Worm (Caenorhabditis elegans) whole organism, L3 larva: ENCODE data around the gene fic-1.

Source experiments
- R02D3.7 ChIP-seq: fragments of 150-350 bp; optimal IDR thresholded peaks from 2 replicates; lab custom pipeline; 2014; ENCODE audit warnings: missing biosample characterization, missing genetic modification characterization
- ZK546.5 ChIP-seq: sonication (generic microtip); optimal IDR thresholded peaks from 2 replicates; lab custom pipeline; 2017; ENCODE audit warnings: missing biosample characterization, missing genetic modification characterization
- aly-2 ChIP-seq: fragments of 150-350 bp; optimal IDR thresholded peaks from 2 replicates; lab custom pipeline; 2014; ENCODE audit warnings: missing biosample characterization, missing genetic modification characterization
- ama-1 ChIP-seq: fragments of 150-350 bp; optimal IDR thresholded peaks from 2 replicates; lab custom pipeline; 2018
- ceh-16 ChIP-seq: sonication (generic microtip); optimal IDR thresholded peaks from 2 replicates; lab custom pipeline; 2017; ENCODE audit warnings: missing biosample characterization, missing genetic modification characterization
- ceh-9 ChIP-seq: sonication (generic microtip); optimal IDR thresholded peaks from 2 replicates; lab custom pipeline; 2018; ENCODE audit warnings: missing biosample characterization, missing genetic modification characterization
- daf-12 ChIP-seq: fragments of 150-350 bp; optimal IDR thresholded peaks from 2 replicates; lab custom pipeline; 2014; ENCODE audit warnings: missing biosample characterization, missing genetic modification reagents, missing genetic modification characterization
- elt-1 ChIP-seq: fragments of 150-350 bp; optimal IDR thresholded peaks from 2 replicates; lab custom pipeline; 2014; ENCODE audit warnings: missing biosample characterization, missing genetic modification characterization
- elt-2 ChIP-seq: sonication (generic microtip); optimal IDR thresholded peaks from 2 replicates; lab custom pipeline; 2016; ENCODE audit warnings: missing genetic modification reagents, mild to moderate bottlenecking, missing genetic modification characterization, missing compliant biosample characterization
- elt-3 ChIP-seq, 3 experiments: fragments of 150-350 bp in 1 of 3; sonication (generic microtip) in 2 of 3; optimal IDR thresholded peaks; 2 replicates in 2 of 3; 4 replicates in 1 of 3; lab custom pipeline; 2014 to 2017; ENCODE audit warnings: missing biosample characterization in 3 of 3, missing genetic modification characterization in 3 of 3
- eor-1 ChIP-seq, 2 experiments: fragments of 150-350 bp; optimal IDR thresholded peaks; 2 replicates each; lab custom pipeline; 2014 to 2018; ENCODE audit warnings: missing biosample characterization in 2 of 2, missing genetic modification characterization in 2 of 2
- fkh-10 ChIP-seq: sonication (generic microtip); optimal IDR thresholded peaks from 2 replicates; lab custom pipeline; 2017; ENCODE audit warnings: missing biosample characterization, missing genetic modification reagents, missing genetic modification characterization
- fkh-2 ChIP-seq: fragments of 150-350 bp; optimal IDR thresholded peaks from 2 replicates; lab custom pipeline; 2014; ENCODE audit warnings: missing biosample characterization, missing genetic modification reagents, missing genetic modification characterization
- jun-1 ChIP-seq: fragments of 150-350 bp; optimal IDR thresholded peaks from 2 replicates; lab custom pipeline; 2014; ENCODE audit warnings: missing biosample characterization, missing genetic modification reagents, missing genetic modification characterization
- lin-15B ChIP-seq: fragments of 150-350 bp; optimal IDR thresholded peaks from 2 replicates; lab custom pipeline; 2014; ENCODE audit warnings: missing biosample characterization, missing genetic modification characterization
- lin-39 ChIP-seq: fragments of 150-350 bp; optimal IDR thresholded peaks from 2 replicates; lab custom pipeline; 2018; ENCODE audit warnings: missing biosample characterization, missing genetic modification reagents, missing genetic modification characterization
- mdl-1 ChIP-seq: fragments of 150-350 bp; optimal IDR thresholded peaks from 2 replicates; lab custom pipeline; 2014; ENCODE audit warnings: missing biosample characterization, missing genetic modification characterization
- mml-1 ChIP-seq: fragments of 150-350 bp; sonication (generic microtip); optimal IDR thresholded peaks from 3 replicates; lab custom pipeline; 2014; ENCODE audit warnings: missing biosample characterization, missing genetic modification characterization
- nfya-1 ChIP-seq: sonication (generic microtip); optimal IDR thresholded peaks from 2 replicates; lab custom pipeline; 2017; ENCODE audit warnings: missing genetic modification characterization, mild to moderate bottlenecking, missing compliant biosample characterization, antibody characterized with exemption, moderate library complexity; ENCODE audit not compliant: insufficient read depth
- nhr-11 ChIP-seq: fragments of 150-350 bp; optimal IDR thresholded peaks from 2 replicates; lab custom pipeline; 2014; ENCODE audit warnings: missing biosample characterization, missing genetic modification characterization
- nhr-12 ChIP-seq: fragments of 150-350 bp; optimal IDR thresholded peaks from 2 replicates; lab custom pipeline; 2014; ENCODE audit warnings: missing biosample characterization, missing genetic modification characterization
- nhr-28 ChIP-seq: fragments of 150-350 bp; optimal IDR thresholded peaks from 2 replicates; lab custom pipeline; 2014; ENCODE audit warnings: missing biosample characterization, missing genetic modification characterization
- nhr-43 ChIP-seq: sonication (generic microtip); optimal IDR thresholded peaks from 2 replicates; lab custom pipeline; 2016; ENCODE audit warnings: mild to moderate bottlenecking, missing genetic modification characterization, missing compliant biosample characterization; ENCODE audit not compliant: poor library complexity, severe bottlenecking
- nhr-76 ChIP-seq: fragments of 150-350 bp; sonication (generic microtip); optimal IDR thresholded peaks from 5 replicates; lab custom pipeline; 2014; ENCODE audit warnings: missing biosample characterization, missing genetic modification characterization
- pqm-1 ChIP-seq: fragments of 150-350 bp; optimal IDR thresholded peaks from 2 replicates; lab custom pipeline; 2017; ENCODE audit warnings: missing biosample characterization, missing genetic modification characterization, inconsistent platforms
- skn-1 ChIP-seq: fragments of 150-350 bp; optimal IDR thresholded peaks from 2 replicates; lab custom pipeline; 2014; ENCODE audit warnings: missing biosample characterization, missing genetic modification characterization
- snpc-4 ChIP-seq: fragments of 150-350 bp; optimal IDR thresholded peaks from 2 replicates; lab custom pipeline; 2014; ENCODE audit warnings: missing biosample characterization, missing genetic modification characterization
- tbx-2 ChIP-seq: sonication (generic microtip); optimal IDR thresholded peaks from 2 replicates; lab custom pipeline; 2016; ENCODE audit warnings: mild to moderate bottlenecking, missing genetic modification characterization, missing compliant biosample characterization
- unc-39 ChIP-seq: sonication (generic microtip); optimal IDR thresholded peaks from 4 replicates; lab custom pipeline; 2017; ENCODE audit warnings: missing biosample characterization, missing genetic modification characterization
- unc-62 ChIP-seq: fragments of 150-350 bp; sonication (generic microtip); optimal IDR thresholded peaks from 4 replicates; lab custom pipeline; 2014; ENCODE audit warnings: missing biosample characterization, missing genetic modification reagents, missing genetic modification characterization
- zag-1 ChIP-seq: fragments of 150-350 bp; optimal IDR thresholded peaks from 2 replicates; lab custom pipeline; 2014; ENCODE audit warnings: missing biosample characterization, missing genetic modification characterization

fic-1 gene

ce11 chrIV:10898160-10898559 is 39.1 kb upstream of the fic-1 start:
- TF ChIP-seq pqm-1 (tag; lab: Kevin White, UChicago) (no peak), skn-1 (tag; lab: Kevin White, UChicago) (no peak), fkh-10 (GFP tag; lab: Kevin White, UChicago) (no peak), mml-1 (tag; lab: Kevin White, UChicago) (no peak), nhr-43 (tag; lab: Kevin White, UChicago) (no peak), tbx-2 (tag; lab: Kevin White, UChicago) (no peak), lin-15B (tag; lab: Kevin White, UChicago) (no peak), unc-39 (tag; lab: Kevin White, UChicago) (no peak), ama-1 (lab: Kevin White, UChicago) (no peak), zag-1 (tag; lab: Kevin White, UChicago) (no peak)

ce11 chrIV:10899091-10899490 is 38.2 kb upstream of the fic-1 start, which contains the start of the genes F13E9.9 and F13E9.19:
F13E9.9 (minus strand) TSS chrIV:10899191.
F13E9.19 (plus strand) TSS chrIV:10899406.
- TF ChIP-seq fkh-10 (GFP tag; lab: Kevin White, UChicago) (no peak), ceh-9 (tag; lab: Kevin White, UChicago) (no peak), ZK546.5 (no peak), elt-1 (no peak), unc-62 (GFP tag; lab: Kevin White, UChicago) (no peak), nhr-11 (tag; lab: Kevin White, UChicago) (no peak), eor-1 (tag; optimal IDR thresholded peaks at IDR 0.05; lab: Kevin White, UChicago) (no peak), nhr-28 (no peak), nhr-12 (tag; lab: Kevin White, UChicago) (no peak)

- no peak for TF ChIP-seq skn-1 (tag; lab: Kevin White, UChicago)
- TF ChIP-seq elt-2: no peak
- no peak for TF ChIP-seq lin-39 (tag; lab: Kevin White, UChicago)
- no peak for TF ChIP-seq zag-1 (tag; lab: Kevin White, UChicago)
- no peak for TF ChIP-seq mml-1 (tag; lab: Kevin White, UChicago)
- no peak for TF ChIP-seq nhr-43 (tag; lab: Kevin White, UChicago)
- TF ChIP-seq R02D3.7 (tag; lab: Kevin White, UChicago): no peak
- no peak for TF ChIP-seq nhr-76
- TF ChIP-seq daf-12: no peak
- TF ChIP-seq ceh-16 (tag; lab: Kevin White, UChicago): no peak
- TF ChIP-seq unc-62 (GFP tag; lab: Kevin White, UChicago): no peak
- no peak for TF ChIP-seq jun-1
- no peak for TF ChIP-seq ama-1 (lab: Kevin White, UChicago)
- TF ChIP-seq fkh-2 (tag; lab: Kevin White, UChicago): no peak
Observed at ce11 chrIV:10900083-10900482, 37.2 kb upstream of the fic-1 start, which contains the start of gene srlf-30. srlf-30 (plus strand) TSS chrIV:10900383.

DNA sequence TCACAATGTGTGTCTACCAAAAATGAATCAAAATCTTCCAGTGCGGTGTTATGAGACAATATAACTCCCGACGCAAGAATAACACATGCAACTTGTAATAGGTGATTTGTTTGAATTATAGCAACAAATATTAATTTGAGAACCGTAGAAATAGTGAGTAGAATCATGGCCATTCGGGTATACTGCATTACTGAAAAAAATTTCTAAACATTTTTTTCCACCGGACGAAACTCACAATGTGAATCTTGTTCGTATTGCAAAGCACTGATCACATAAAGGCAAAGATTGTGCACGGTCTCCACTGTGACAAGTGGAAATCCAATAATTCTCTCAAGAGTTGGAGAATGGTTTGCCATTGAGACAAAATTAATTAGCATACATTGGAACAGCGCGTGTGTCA is 34.8 kb upstream of the fic-1 start:
- no peak for TF ChIP-seq snpc-4
- no peak for TF ChIP-seq daf-12
- TF ChIP-seq unc-62 (GFP tag; lab: Kevin White, UChicago): no peak
- no peak for TF ChIP-seq elt-1
- TF ChIP-seq nhr-12 (tag; lab: Kevin White, UChicago): no peak
- TF ChIP-seq ceh-16 (tag; lab: Kevin White, UChicago): no peak
- no peak for TF ChIP-seq nfya-1 (tag; lab: Kevin White, UChicago)
- no peak for TF ChIP-seq mdl-1 (tag; lab: Kevin White, UChicago)
- TF ChIP-seq nhr-76: no peak

- TF ChIP-seq nhr-76 (no peak), mml-1 (tag; lab: Kevin White, UChicago) (no peak)
Observed at ce11 chrIV:10904282-10904681, 33.0 kb upstream of the fic-1 start, which contains the start of gene ZK596.3. ZK596.3 (minus strand) TSS chrIV:10904382.

- TF ChIP-seq ama-1 (lab: Kevin White, UChicago): no peak
- TF ChIP-seq daf-12: no peak
- no peak for TF ChIP-seq fkh-2 (tag; lab: Kevin White, UChicago)
- TF ChIP-seq unc-62 (GFP tag; lab: Kevin White, UChicago): no peak
- TF ChIP-seq mdl-1 (tag; lab: Kevin White, UChicago): no peak
- TF ChIP-seq lin-15B (tag; lab: Kevin White, UChicago): no peak
- no peak for TF ChIP-seq fkh-10 (GFP tag; lab: Kevin White, UChicago)
- TF ChIP-seq R02D3.7 (tag; lab: Kevin White, UChicago): no peak
- no peak for TF ChIP-seq aly-2 (tag; lab: Kevin White, UChicago)
- no peak for TF ChIP-seq elt-3 (tag; optimal IDR thresholded peaks at IDR 0.05; lab: Kevin White, UChicago)
- TF ChIP-seq eor-1 (tag; optimal IDR thresholded peaks at IDR 0.05; lab: Kevin White, UChicago): no peak
Observed at ce11 chrIV:10909206-10909605, 28.0 kb upstream of the fic-1 start, which contains the start of gene ZK596.2. ZK596.2 (minus strand) TSS chrIV:10909306.
